Worm (Caenorhabditis elegans) whole organism, L1 larva: ENCODE results near the gene F59B10.6.
A peak's percentile ranks its signal among the peaks of the same experiment; 100 is the strongest.

Source experiments
- C16A3.4 ChIP-seq: fragments of 150-350 bp; optimal IDR thresholded peaks from 2 replicates; lab custom pipeline; 2014; ENCODE audit warnings: missing biosample characterization, missing genetic modification characterization
- C34B4.2 ChIP-seq: sonication (generic microtip); optimal IDR thresholded peaks from 2 replicates; lab custom pipeline; 2017; ENCODE audit warnings: mild to moderate bottlenecking, missing genetic modification characterization, missing compliant biosample characterization
- aha-1 ChIP-seq: fragments of 150-350 bp; optimal IDR thresholded peaks from 2 replicates; lab custom pipeline; 2014; ENCODE audit warnings: missing biosample characterization, missing genetic modification characterization
- aly-2 ChIP-seq: fragments of 150-350 bp; optimal IDR thresholded peaks from 2 replicates; lab custom pipeline; 2014; ENCODE audit warnings: missing biosample characterization, missing genetic modification characterization
- ama-1 ChIP-seq: fragments of 150-350 bp; optimal IDR thresholded peaks from 2 replicates; lab custom pipeline; 2014
- blmp-1 ChIP-seq: fragments of 150-350 bp; optimal IDR thresholded peaks from 2 replicates; lab custom pipeline; 2014; ENCODE audit warnings: missing biosample characterization, missing genetic modification characterization
- ceh-82 ChIP-seq, 3 experiments: fragments of 150-350 bp in 1 of 3; sonication (generic microtip) in 2 of 3; optimal IDR thresholded peaks; 2 replicates each; lab custom pipeline; 2014 to 2017; ENCODE audit warnings: missing biosample characterization in 3 of 3, missing genetic modification characterization in 3 of 3
- ceh-88 ChIP-seq: fragments of 200-800 bp; sonication (Bioruptor generic); IDR thresholded peaks from 2 replicates; pipeline ENCODE4 v1.3.6; 2022; ENCODE audit warnings: missing genetic modification characterization, missing compliant biosample characterization
- dpl-1 ChIP-seq, 3 experiments: fragments of 150-350 bp in 2 of 3; sonication (generic microtip) in 1 of 3; optimal IDR thresholded peaks; 2 replicates each; lab custom pipeline; 2014 to 2017; ENCODE audit warnings: missing biosample characterization in 3 of 3, missing genetic modification characterization in 3 of 3, missing genetic modification reagents in 3 of 3
- dsc-1 ChIP-seq: sonication (generic microtip); optimal IDR thresholded peaks from 2 replicates; lab custom pipeline; 2016; ENCODE audit warnings: mild to moderate bottlenecking, missing genetic modification characterization, missing compliant biosample characterization
- efl-1 ChIP-seq, 4 experiments: fragments of 150-350 bp; optimal IDR thresholded peaks in 3 of 4; peaks in 1 of 4; 1 replicate in 1 of 4; 2 replicates in 3 of 4; lab custom pipeline; 2014; ENCODE audit warnings: missing biosample characterization in 2 of 4, missing genetic modification characterization in 2 of 4, missing genetic modification reagents in 2 of 4
- efl-3 ChIP-seq: fragments of 200-800 bp; sonication (Bioruptor generic); optimal IDR thresholded peaks from 2 replicates; lab custom pipeline; 2018; ENCODE audit warnings: mild to moderate bottlenecking, missing genetic modification characterization, missing compliant biosample characterization
- egl-27 ChIP-seq, 2 experiments: fragments of 150-350 bp in 1 of 2; sonication (generic microtip); optimal IDR thresholded peaks; 3 replicates each; lab custom pipeline; 2017 to 2018; ENCODE audit warnings: missing biosample characterization in 2 of 2, missing genetic modification characterization in 2 of 2, missing genetic modification reagents in 2 of 2
- elt-2 ChIP-seq: sonication (generic microtip); optimal IDR thresholded peaks from 2 replicates; lab custom pipeline; 2016; ENCODE audit warnings: missing genetic modification characterization, mild to moderate bottlenecking, inconsistent platforms, missing compliant biosample characterization, missing genetic modification reagents
- elt-3 ChIP-seq, 6 experiments: fragments of 150-350 bp in 1 of 6; sonication (generic microtip); optimal IDR thresholded peaks; 2 replicates each; lab custom pipeline; 2017 to 2018; ENCODE audit warnings: missing biosample characterization in 6 of 6, missing genetic modification characterization in 6 of 6, inconsistent platforms in 1 of 6
- ets-5 ChIP-seq: fragments of 200-800 bp; sonication (Bioruptor generic); IDR thresholded peaks from 2 replicates; pipeline ENCODE4 v1.3.6; 2022; ENCODE audit warnings: missing genetic modification characterization, missing compliant biosample characterization
- fkh-10 ChIP-seq: sonication (generic microtip); optimal IDR thresholded peaks from 2 replicates; lab custom pipeline; 2017; ENCODE audit warnings: missing biosample characterization, missing genetic modification reagents, missing genetic modification characterization
- fkh-4 ChIP-seq: sonication (generic microtip); optimal IDR thresholded peaks from 2 replicates; lab custom pipeline; 2016; ENCODE audit warnings: missing compliant biosample characterization, missing genetic modification characterization, borderline replicate concordance
- fkh-8 ChIP-seq: sonication (generic microtip); optimal IDR thresholded peaks from 2 replicates; lab custom pipeline; 2016; ENCODE audit warnings: mild to moderate bottlenecking, missing genetic modification characterization, missing compliant biosample characterization
- fos-1 ChIP-seq: fragments of 150-350 bp; optimal IDR thresholded peaks from 2 replicates; lab custom pipeline; 2014; ENCODE audit warnings: missing biosample characterization, missing genetic modification characterization
- hlh-17 ChIP-seq: fragments of 200-800 bp; sonication (Bioruptor generic); optimal IDR thresholded peaks from 2 replicates; lab custom pipeline; 2018; ENCODE audit warnings: missing genetic modification characterization, mild to moderate bottlenecking, missing compliant biosample characterization, moderate library complexity, borderline replicate concordance
- irx-1 ChIP-seq: sonication (generic microtip); optimal IDR thresholded peaks from 2 replicates; lab custom pipeline; 2016; ENCODE audit warnings: missing genetic modification characterization, missing compliant biosample characterization
- isw-1 ChIP-seq: fragments of 200-800 bp; sonication (Bioruptor generic); IDR thresholded peaks from 2 replicates; pipeline ENCODE4 v1.3.6; 2022; ENCODE audit warnings: missing genetic modification characterization, missing compliant biosample characterization
- lin-14 ChIP-seq: fragments of 200-800 bp; sonication (Bioruptor generic); optimal IDR thresholded peaks from 2 replicates; lab custom pipeline; 2018; ENCODE audit warnings: mild to moderate bottlenecking, missing genetic modification characterization, moderate library complexity, missing compliant biosample characterization
- lin-35 ChIP-seq, 2 experiments: fragments of 150-350 bp; optimal IDR thresholded peaks; 2 replicates each; lab custom pipeline; 2014; ENCODE audit warnings: missing biosample characterization in 2 of 2, missing genetic modification characterization in 2 of 2, missing genetic modification reagents in 2 of 2
- lsy-2 ChIP-seq, 2 experiments: fragments of 150-350 bp; optimal IDR thresholded peaks; 2 replicates each; lab custom pipeline; 2014; ENCODE audit warnings: missing biosample characterization in 2 of 2, missing genetic modification characterization in 2 of 2
- mdl-1 ChIP-seq, 2 experiments: fragments of 150-350 bp; optimal IDR thresholded peaks; 2 replicates each; lab custom pipeline; 2014 to 2017; ENCODE audit warnings: missing biosample characterization in 2 of 2, missing genetic modification characterization in 2 of 2, inconsistent platforms in 1 of 2
- mep-1 ChIP-seq: fragments of 150-350 bp; optimal IDR thresholded peaks from 2 replicates; lab custom pipeline; 2014; ENCODE audit warnings: missing biosample characterization, missing genetic modification characterization
- nhr-20 ChIP-seq: sonication (generic microtip); optimal IDR thresholded peaks from 2 replicates; lab custom pipeline; 2016; ENCODE audit warnings: mild to moderate bottlenecking, missing genetic modification characterization, missing compliant biosample characterization
- nhr-237 ChIP-seq: fragments of 150-350 bp; optimal IDR thresholded peaks from 2 replicates; lab custom pipeline; 2014; ENCODE audit warnings: missing biosample characterization, missing genetic modification characterization
- nhr-71 ChIP-seq: sonication (generic microtip); optimal IDR thresholded peaks from 2 replicates; lab custom pipeline; 2016; ENCODE audit warnings: mild to moderate bottlenecking, missing genetic modification characterization, moderate library complexity, missing compliant biosample characterization
- nhr-76 ChIP-seq: sonication (generic microtip); optimal IDR thresholded peaks from 2 replicates; lab custom pipeline; 2017; ENCODE audit warnings: missing biosample characterization, missing genetic modification characterization
- nhr-85 ChIP-seq: sonication (generic microtip); peaks from one replicate; lab custom pipeline; 2016; ENCODE audit warnings: missing genetic modification characterization, inconsistent platforms, missing compliant biosample characterization
- nhr-90 ChIP-seq: sonication (generic microtip); optimal IDR thresholded peaks from 2 replicates; lab custom pipeline; 2016; ENCODE audit warnings: mild to moderate bottlenecking, missing genetic modification characterization, missing compliant biosample characterization; ENCODE audit not compliant: poor library complexity
- skn-1 ChIP-seq: fragments of 150-350 bp; optimal IDR thresholded peaks from 2 replicates; lab custom pipeline; 2014; ENCODE audit warnings: missing biosample characterization, missing genetic modification characterization
- snu-23 ChIP-seq: sonication (generic microtip); optimal IDR thresholded peaks from 2 replicates; lab custom pipeline; 2016; ENCODE audit warnings: missing genetic modification characterization, missing compliant biosample characterization
- sox-4 ChIP-seq: sonication (generic microtip); optimal IDR thresholded peaks from 2 replicates; lab custom pipeline; 2016; ENCODE audit warnings: missing genetic modification characterization, missing compliant biosample characterization
- sptf-1 ChIP-seq: fragments of 150-350 bp; optimal IDR thresholded peaks from 2 replicates; lab custom pipeline; 2014; ENCODE audit warnings: missing biosample characterization, missing genetic modification characterization
- sup-37 ChIP-seq: fragments of 200-800 bp; sonication (Bioruptor generic); optimal IDR thresholded peaks from 2 replicates; lab custom pipeline; 2018; ENCODE audit warnings: mild to moderate bottlenecking, missing genetic modification characterization, missing compliant biosample characterization
- swsn-7 ChIP-seq: sonication (generic microtip); optimal IDR thresholded peaks from 2 replicates; lab custom pipeline; 2016; ENCODE audit warnings: missing genetic modification characterization, missing compliant biosample characterization
- unc-30 ChIP-seq: sonication (generic microtip); optimal IDR thresholded peaks from 2 replicates; lab custom pipeline; 2017; ENCODE audit warnings: missing biosample characterization, missing genetic modification characterization
- unc-62 ChIP-seq: fragments of 150-350 bp; optimal IDR thresholded peaks from 2 replicates; lab custom pipeline; 2014; ENCODE audit warnings: missing biosample characterization, missing genetic modification reagents, missing genetic modification characterization
- unc-86 ChIP-seq: sonication (generic microtip); optimal IDR thresholded peaks from 2 replicates; lab custom pipeline; 2016; ENCODE audit warnings: missing genetic modification characterization, missing compliant biosample characterization
- unc-98 ChIP-seq: fragments of 200-800 bp; sonication (Bioruptor generic); IDR thresholded peaks from 2 replicates; pipeline ENCODE4 v1.3.6; 2022; ENCODE audit warnings: missing genetic modification characterization, missing compliant biosample characterization
- zag-1 ChIP-seq: fragments of 150-350 bp; optimal IDR thresholded peaks from 2 replicates; lab custom pipeline; 2014; ENCODE audit warnings: missing biosample characterization, missing genetic modification characterization
- ztf-4 ChIP-seq: fragments of 150-350 bp; optimal IDR thresholded peaks from 2 replicates; lab custom pipeline; 2014; ENCODE audit warnings: missing biosample characterization, missing genetic modification characterization

The F59B10.6 gene

ce11 chrII:10550872-10551647 lies 26.8 kb upstream of the F59B10.6 start (continued):
- TF ChIP-seq unc-86 = no peak
- no peak for TF ChIP-seq zag-1 (tag; lab: Kevin White, UChicago)
- peak; percentile 54 for TF ChIP-seq mep-1
- peak; percentile 9 for TF ChIP-seq elt-2 (tag; lab: Kevin White, UChicago)
- no peak for TF ChIP-seq fkh-4 (tag; lab: Kevin White, UChicago)
- peak; percentile 1 for TF ChIP-seq lin-14
- TF ChIP-seq hlh-17 = no peak
- TF ChIP-seq nhr-90 (tag; lab: Kevin White, UChicago) = peak; percentile 47
- no peak for TF ChIP-seq nhr-76 (tag; lab: Kevin White, UChicago)
- TF ChIP-seq nhr-71 (tag; lab: Kevin White, UChicago) = peak; percentile 58
- no peak for TF ChIP-seq unc-30 (tag; lab: Kevin White, UChicago)
- no peak for TF ChIP-seq aha-1 (tag; lab: Kevin White, UChicago)
- TF ChIP-seq mdl-1 (tag; optimal IDR thresholded peaks at IDR 0.05; lab: Kevin White, UChicago) = peak in 1 of 2 experiments; percentile 35
- TF ChIP-seq nhr-85 (tag; lab: Kevin White, UChicago) = peak; percentile 20
- TF ChIP-seq ztf-4 (tag; lab: Kevin White, UChicago) = peak; percentile 23
- no peak for TF ChIP-seq unc-98 (GFP tag; lab: Robert Waterston, UW)
- peak; percentile 39 for TF ChIP-seq nhr-20 (tag; lab: Kevin White, UChicago)
- no peak for TF ChIP-seq fos-1
- TF ChIP-seq C16A3.4 (tag; lab: Kevin White, UChicago) = no peak
- no peak for TF ChIP-seq aly-2 (tag; lab: Kevin White, UChicago)

- TF ChIP-seq dpl-1 (GFP tag; optimal IDR thresholded peaks at IDR 0.05; lab: Kevin White, UChicago) (no peak), nhr-76 (tag; lab: Kevin White, UChicago) (no peak), lsy-2 (tag; optimal IDR thresholded peaks at IDR 0.05; lab: Kevin White, UChicago) (peak in 1 of 2 experiments; percentile 44), sup-37 (no peak), fkh-8 (tag; lab: Kevin White, UChicago) (no peak), snu-23 (GFP tag; lab: Kevin White, UChicago) (peak; percentile 10), lin-14 (peak; percentile 57), fkh-4 (tag; lab: Kevin White, UChicago) (no peak), unc-86 (peak; percentile 4), sptf-1 (peak; percentile 94), sox-4 (tag; lab: Kevin White, UChicago) (no peak), elt-3 (tag; optimal IDR thresholded peaks at IDR 0.05; lab: Kevin White, UChicago) (no peak), ceh-82 (tag; optimal IDR thresholded peaks at IDR 0.05; lab: Kevin White, UChicago) (peak in 1 of 3 experiments; percentile 12), nhr-237 (no peak), swsn-7 (no peak), egl-27 (tag; optimal IDR thresholded peaks at IDR 0.05; lab: Kevin White, UChicago) (no peak), dsc-1 (tag; lab: Kevin White, UChicago) (no peak), unc-62 (no peak), nhr-85 (tag; lab: Kevin White, UChicago) (peak; percentile 15), skn-1 (tag; lab: Kevin White, UChicago) (no peak), irx-1 (no peak), efl-3 (no peak), isw-1 (GFP tag; lab: Robert Waterston, UW) (no peak), ama-1 (lab: Kevin White, UChicago) (peak; percentile 21), efl-1 (optimal IDR thresholded peaks at IDR 0.05; lab: Kevin White, UChicago) (no peak), efl-1 (GFP tag; optimal IDR thresholded peaks at IDR 0.05 in 1 of 2; lab: Kevin White, UChicago) (no peak), blmp-1 (no peak), C34B4.2 (tag; lab: Kevin White, UChicago) (no peak), ets-5 (GFP tag; lab: Robert Waterston, UW) (no peak), aha-1 (tag; lab: Kevin White, UChicago) (no peak), ceh-88 (GFP tag; lab: Robert Waterston, UW) (no peak), aly-2 (tag; lab: Kevin White, UChicago) (no peak), fkh-10 (GFP tag; lab: Kevin White, UChicago) (peak; percentile 12), hlh-17 (no peak), lin-35 (GFP tag; optimal IDR thresholded peaks at IDR 0.05; lab: Kevin White, UChicago) (no peak)
- TF ChIP-seq, all 84 proteins: peak for 9
Measured at ce11 chrII:10550173-10550572, 25.9 kb upstream of the F59B10.6 start.
